Worm (Caenorhabditis elegans) whole organism, late embryonic: ENCODE measurements around the gene K08B4.7.

Experiments used
- C08G9.2 ChIP-seq: sonication (generic microtip); optimal IDR thresholded peaks from 2 replicates; lab custom pipeline; 2016; ENCODE audit warnings: mild to moderate bottlenecking, missing genetic modification characterization, moderate library complexity, missing compliant biosample characterization
- ama-1 ChIP-seq: fragments of 150-350 bp; optimal IDR thresholded peaks from 2 replicates; lab custom pipeline; 2014
- ceh-9 ChIP-seq: sonication (generic microtip); optimal IDR thresholded peaks from 2 replicates; lab custom pipeline; 2016; ENCODE audit warnings: mild to moderate bottlenecking, missing genetic modification characterization, inconsistent platforms, missing compliant biosample characterization
- dmd-4 ChIP-seq: sonication (generic microtip); optimal IDR thresholded peaks from 2 replicates; lab custom pipeline; 2016; ENCODE audit warnings: borderline replicate concordance, missing genetic modification characterization, missing compliant biosample characterization
- eyg-1 ChIP-seq: sonication (generic microtip); optimal IDR thresholded peaks from 2 replicates; lab custom pipeline; 2016; ENCODE audit warnings: missing genotype, missing genetic modification characterization, missing compliant biosample characterization
- nfya-1 ChIP-seq: sonication (generic microtip); optimal IDR thresholded peaks from 2 replicates; lab custom pipeline; 2017; ENCODE audit warnings: missing genetic modification characterization, mild to moderate bottlenecking, missing compliant biosample characterization, antibody characterized with exemption, moderate library complexity
- pha-4 ChIP-seq: fragments of 150-350 bp; optimal IDR thresholded peaks from 2 replicates; lab custom pipeline; 2018; ENCODE audit warnings: missing biosample characterization, missing genetic modification reagents, missing genetic modification characterization
- pros-1 ChIP-seq: fragments of 150-350 bp; optimal IDR thresholded peaks from 2 replicates; lab custom pipeline; 2014; ENCODE audit warnings: missing biosample characterization, missing genetic modification reagents, missing genetic modification characterization
- ref-2 ChIP-seq: sonication (generic microtip); optimal IDR thresholded peaks from 2 replicates; lab custom pipeline; 2016; ENCODE audit warnings: missing genetic modification characterization, missing compliant biosample characterization
- sox-4 ChIP-seq: sonication (generic microtip); optimal IDR thresholded peaks from 2 replicates; lab custom pipeline; 2017; ENCODE audit warnings: mild to moderate bottlenecking, missing genetic modification characterization, inconsistent platforms, missing compliant biosample characterization
- syd-9 ChIP-seq: sonication (generic microtip); optimal IDR thresholded peaks from 2 replicates; lab custom pipeline; 2016; ENCODE audit warnings: mild to moderate bottlenecking, missing genetic modification characterization, moderate library complexity, missing compliant biosample characterization
- unc-86 ChIP-seq: sonication (generic microtip); optimal IDR thresholded peaks from 2 replicates; lab custom pipeline; 2016; ENCODE audit warnings: missing genetic modification characterization, missing compliant biosample characterization

DNA sequence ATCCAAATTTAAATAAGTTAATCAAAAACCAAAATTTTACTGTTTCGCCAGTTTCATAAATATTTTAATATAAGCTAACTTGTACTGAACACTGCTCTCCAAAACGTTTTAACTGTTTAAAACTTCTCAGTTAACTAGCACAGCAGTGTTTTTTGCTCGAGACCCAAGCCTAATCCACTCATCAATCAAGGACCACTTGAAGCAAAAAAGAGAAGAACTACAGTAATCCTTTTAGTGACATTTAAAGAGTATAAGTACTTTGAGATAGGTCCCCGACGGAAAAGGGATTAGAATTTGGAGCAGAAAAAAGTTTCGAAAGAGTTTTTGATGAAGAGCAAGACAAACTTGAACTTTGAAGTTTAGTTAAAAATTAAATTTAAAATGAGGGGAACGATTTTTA lies 27.6 kb downstream of the K08B4.7 start:
- no peak for TF ChIP-seq nfya-1 (tag; lab: Kevin White, UChicago)
- TF ChIP-seq syd-9 (tag; lab: Kevin White, UChicago): no peak
- TF ChIP-seq dmd-4: no peak
- TF ChIP-seq ref-2: no peak
- TF ChIP-seq pros-1: no peak
- TF ChIP-seq pha-4 (tag; lab: Kevin White, UChicago): no peak
- TF ChIP-seq C08G9.2 (tag; lab: Kevin White, UChicago): no peak
- no peak for TF ChIP-seq ceh-9 (tag; lab: Kevin White, UChicago)
- TF ChIP-seq ama-1 (lab: Kevin White, UChicago): no peak
- TF ChIP-seq unc-86 (tag; lab: Kevin White, UChicago): no peak
- TF ChIP-seq eyg-1 (tag; lab: Kevin White, UChicago): no peak
- no peak for TF ChIP-seq sox-4
